Fruit fly (Drosophila melanogaster): ENCODE results near the gene CG43321.

CG43321 gene

dm6 chr2L:6991085-6991484, 21.0 kb upstream of the CG43321 start:
- TF ChIP-seq sv (GFP tag; optimal IDR thresholded peaks at IDR 0.05) (no peak), OdsH (GFP tag; optimal IDR thresholded peaks at IDR 0.05) (no peak), Abd-B (GFP tag; optimal IDR thresholded peaks at IDR 0.05) (no peak), Myc (optimal IDR thresholded peaks at IDR 0.05) (no peak), HLH106 (tag; optimal IDR thresholded peaks at IDR 0.05) (no peak), dl (GFP tag; optimal IDR thresholded peaks at IDR 0.05; ENCODE audit: insufficient read depth in 1 of 2, partially characterized antibody in 2 of 2) (no peak), lola (GFP tag; optimal IDR thresholded peaks at IDR 0.05) (no peak), sage (GFP tag; optimal IDR thresholded peaks at IDR 0.05) (no peak), jim (GFP tag; optimal IDR thresholded peaks at IDR 0.05) (no peak), tai (GFP tag; optimal IDR thresholded peaks at IDR 0.05) (no peak), brk (GFP tag; optimal IDR thresholded peaks at IDR 0.05) (no peak), Dfd (GFP tag; optimal IDR thresholded peaks at IDR 0.05) (no peak), Sp1 (GFP tag; optimal IDR thresholded peaks at IDR 0.05) (no peak), psq (GFP tag; optimal IDR thresholded peaks at IDR 0.05) (no peak), CG32264 (GFP tag; optimal IDR thresholded peaks at IDR 0.05) (no peak), dsf (GFP tag; optimal IDR thresholded peaks at IDR 0.05; ENCODE audit: borderline replicate concordance) (no peak), Jra (GFP tag; optimal IDR thresholded peaks at IDR 0.05) (no peak), Hr78 (GFP tag; optimal IDR thresholded peaks at IDR 0.05) (no peak), usp (GFP tag; optimal IDR thresholded peaks at IDR 0.05) (no peak), Vsx2 (GFP tag; optimal IDR thresholded peaks at IDR 0.05; ENCODE audit: partially characterized antibody) (no peak), dmrt93B (GFP tag; optimal IDR thresholded peaks at IDR 0.05) (no peak), fru (GFP tag; optimal IDR thresholded peaks at IDR 0.05) (peak; percentile 45), Rel (GFP tag; optimal IDR thresholded peaks at IDR 0.05) (no peak), Rel (tag; optimal IDR thresholded peaks at IDR 0.05) (no peak), br (GFP tag; optimal IDR thresholded peaks at IDR 0.05) (no peak), h (GFP tag; optimal IDR thresholded peaks at IDR 0.05) (peak; percentile 20), Dif (GFP tag; optimal IDR thresholded peaks at IDR 0.05; ENCODE audit: partially characterized antibody) (no peak), woc (GFP tag; optimal IDR thresholded peaks at IDR 0.05) (no peak), Mio (GFP tag; optimal IDR thresholded peaks at IDR 0.05) (no peak), foxo (GFP tag; optimal IDR thresholded peaks at IDR 0.05) (peak in 1 of 2 experiments; percentile 24), rgr (GFP tag; optimal IDR thresholded peaks at IDR 0.05) (peak; percentile 3), Hnf4 (GFP tag; optimal IDR thresholded peaks at IDR 0.05) (no peak), pan (optimal IDR thresholded peaks at IDR 0.05) (no peak), CG9705 (GFP tag; optimal IDR thresholded peaks at IDR 0.05) (no peak), N (GFP tag; optimal IDR thresholded peaks at IDR 0.05) (no peak), CrebA (GFP tag; optimal IDR thresholded peaks at IDR 0.05; ENCODE audit: borderline replicate concordance) (no peak)

dm6 chr2L:6998736-6999135, 13.3 kb upstream of the CG43321 start:
- TF ChIP-seq rgr (GFP tag; optimal IDR thresholded peaks at IDR 0.05) (no peak), N (GFP tag; optimal IDR thresholded peaks at IDR 0.05) (no peak), h (GFP tag; optimal IDR thresholded peaks at IDR 0.05) (no peak), GATAd (GFP tag; optimal IDR thresholded peaks at IDR 0.05) (no peak), Hr78 (GFP tag; optimal IDR thresholded peaks at IDR 0.05) (no peak), Dfd (GFP tag; optimal IDR thresholded peaks at IDR 0.05) (no peak), CG32264 (GFP tag; optimal IDR thresholded peaks at IDR 0.05) (no peak), br (GFP tag; optimal IDR thresholded peaks at IDR 0.05) (no peak), pan (optimal IDR thresholded peaks at IDR 0.05) (no peak), Abd-B (GFP tag; optimal IDR thresholded peaks at IDR 0.05) (no peak), ey (GFP tag; optimal IDR thresholded peaks at IDR 0.05) (no peak), sv (GFP tag; optimal IDR thresholded peaks at IDR 0.05) (no peak), Hr83 (GFP tag; optimal IDR thresholded peaks at IDR 0.05; ENCODE audit: poor library complexity, severe bottlenecking) (no peak), Myc (optimal IDR thresholded peaks at IDR 0.05) (no peak)

- no peak for TF ChIP-seq CG9705 (GFP tag; optimal IDR thresholded peaks at IDR 0.05)
- TF ChIP-seq OdsH (GFP tag; optimal IDR thresholded peaks at IDR 0.05): no peak
- no peak for TF ChIP-seq tai (GFP tag; optimal IDR thresholded peaks at IDR 0.05)
- no peak for TF ChIP-seq lola (GFP tag; optimal IDR thresholded peaks at IDR 0.05)
- no peak for TF ChIP-seq Dif (GFP tag; optimal IDR thresholded peaks at IDR 0.05; ENCODE audit: partially characterized antibody)
- TF ChIP-seq pan (optimal IDR thresholded peaks at IDR 0.05): no peak
- TF ChIP-seq sv (GFP tag; optimal IDR thresholded peaks at IDR 0.05): no peak
- TF ChIP-seq psq (GFP tag; optimal IDR thresholded peaks at IDR 0.05): no peak
Observed at dm6 chr2L:7004304-7004703, 7.8 kb upstream of the CG43321 start.
